Fruit fly (Drosophila melanogaster): Measurements from ENCODE around the gene CG12971.
A peak's percentile ranks its signal among the peaks of the same experiment; 100 is the strongest.

CG12971 gene

dm6 chr3L:21380126-21380525, 23.8 kb upstream of the CG12971 start (continued):
- TF ChIP-seq disco-r (GFP tag; optimal IDR thresholded peaks at IDR 0.05) (no peak), sug (tag; optimal IDR thresholded peaks at IDR 0.05) (no peak), HmgZ (tag; optimal IDR thresholded peaks at IDR 0.05) (no peak), Abd-B (GFP tag; optimal IDR thresholded peaks at IDR 0.05) (no peak), CG15601 (tag; optimal IDR thresholded peaks at IDR 0.05) (no peak), gem (tag; optimal IDR thresholded peaks at IDR 0.05) (no peak), CG13296 (GFP tag; optimal IDR thresholded peaks at IDR 0.05) (no peak), Gug (GFP tag; IDR thresholded peaks at IDR 0.05) (no peak), Pdp1 (GFP tag; optimal IDR thresholded peaks at IDR 0.05) (no peak), CG15479 (GFP tag; optimal IDR thresholded peaks at IDR 0.05) (no peak), fd102C (GFP tag; optimal IDR thresholded peaks at IDR 0.05) (no peak), CG6175 (GFP tag; IDR thresholded peaks at IDR 0.05) (peak; percentile 66; the same call in 1 of the 3 replicates), Lpt (GFP tag; optimal IDR thresholded peaks at IDR 0.05) (no peak), CG12155 (GFP tag; optimal IDR thresholded peaks at IDR 0.05) (no peak), CG32767 (GFP tag; IDR thresholded peaks at IDR 0.05) (no peak), twi (tag; optimal IDR thresholded peaks at IDR 0.05) (peak; percentile 62), pb (GFP tag; optimal IDR thresholded peaks at IDR 0.05) (no peak), CG17361 (GFP tag; IDR thresholded peaks at IDR 0.05) (0 out of 3 replicates have a peak, but pooled peaks have one; percentile 2), luna (GFP tag; optimal IDR thresholded peaks at IDR 0.05) (no peak), CG2875 (GFP tag; optimal IDR thresholded peaks at IDR 0.05) (no peak), CG1024 (GFP tag; IDR thresholded peaks at IDR 0.05) (no peak), CrebB (tag; optimal IDR thresholded peaks at IDR 0.05) (no peak), sob (GFP tag; IDR thresholded peaks at IDR 0.05) (no peak), CkIIα-i1 (GFP tag; IDR thresholded peaks at IDR 0.05) (no peak), CG33213 (GFP tag; optimal IDR thresholded peaks at IDR 0.05) (no peak), NC2α (GFP tag; optimal IDR thresholded peaks at IDR 0.05) (no peak), odd (GFP tag; optimal IDR thresholded peaks at IDR 0.05) (no peak), sima (GFP tag; optimal IDR thresholded peaks at IDR 0.05) (no peak), Ada2b (GFP tag; IDR thresholded peaks at IDR 0.05) (no peak), Stat92E (GFP tag; optimal IDR thresholded peaks at IDR 0.05) (no peak), ato (GFP tag; IDR thresholded peaks at IDR 0.05; ENCODE audit: partially characterized antibody) (no peak), CG31441 (GFP tag; IDR thresholded peaks at IDR 0.05) (no peak), Sin3A (optimal IDR thresholded peaks at IDR 0.05) (no peak), CG1647 (GFP tag; optimal IDR thresholded peaks at IDR 0.05) (no peak), CG14014 (GFP tag; IDR thresholded peaks at IDR 0.05) (no peak), CoRest (tag; optimal IDR thresholded peaks at IDR 0.05) (no peak), CG18011 (GFP tag; optimal IDR thresholded peaks at IDR 0.05) (no peak), br (optimal IDR thresholded peaks at IDR 0.05) (no peak), dysf (GFP tag; IDR thresholded peaks at IDR 0.05) (0 out of 3 replicates have a peak, but pooled peaks have one; percentile 36), CG7963 (GFP tag; IDR thresholded peaks at IDR 0.05; ENCODE audit: partially characterized antibody) (0 out of 3 replicates have a peak, but pooled peaks have one; percentile 17), Hr39 (optimal IDR thresholded peaks at IDR 0.05) (no peak), scrt (GFP tag; optimal IDR thresholded peaks at IDR 0.05) (no peak), CG8281 (tag; optimal IDR thresholded peaks at IDR 0.05) (no peak), CG9797 (GFP tag; optimal IDR thresholded peaks at IDR 0.05) (no peak), CG3838 (GFP tag; optimal IDR thresholded peaks at IDR 0.05) (no peak), HLH54F (GFP tag; optimal IDR thresholded peaks at IDR 0.05) (no peak)
